Worm (Caenorhabditis elegans): ENCODE measurements around the gene C44C11.6.

ce11 chrII:12378793-12379192 is 34.2 kb downstream of the C44C11.6 start:
- TF ChIP-seq T22C8.4 (GFP tag; IDR thresholded peaks at IDR 0.05) (no peak), tab-1 (GFP tag; IDR thresholded peaks at IDR 0.05) (no peak), flt-1 (GFP tag; IDR thresholded peaks at IDR 0.05) (no peak), ref-1 (GFP tag; conservative IDR thresholded peaks at IDR 0.05) (no peak), ztf-29 (GFP tag; IDR thresholded peaks at IDR 0.05) (no peak), med-1 (GFP tag; optimal IDR thresholded peaks at IDR 0.05; ENCODE audit: insufficient read depth) (no peak), ztf-23 (GFP tag; IDR thresholded peaks at IDR 0.05) (no peak), cog-1 (tag; optimal IDR thresholded peaks at IDR 0.05) (no peak), klf-2 (GFP tag; conservative IDR thresholded peaks at IDR 0.05) (no peak)
